Worm (Caenorhabditis elegans): ENCODE data around the gene R151.2.

R151.2 gene

ce11 chrIII:7179538-7180301, 30.0 kb upstream of the R151.2 start, which contains the start of the genes rps-14 and rpl-36:
Gene rps-14 (minus strand): TSS chrIII:7179588.
Gene rpl-36 (plus strand): TSS chrIII:7180251.
- TF ChIP-seq M03D4.4 (tag; optimal IDR thresholded peaks at IDR 0.05) (peak; percentile 66), unc-62 (GFP tag; optimal IDR thresholded peaks at IDR 0.05) (no peak), mep-1 (tag; optimal IDR thresholded peaks at IDR 0.05) (peak; percentile 91), ces-1 (GFP tag; optimal IDR thresholded peaks at IDR 0.05) (peak; percentile 41), lsy-2 (tag; optimal IDR thresholded peaks at IDR 0.05) (peak; percentile 86), sptf-1 (tag; optimal IDR thresholded peaks at IDR 0.05) (peak; percentile 57), nhr-2 (tag; optimal IDR thresholded peaks at IDR 0.05) (peak; percentile 16), nhr-237 (tag; optimal IDR thresholded peaks at IDR 0.05) (peak; percentile 92), elt-1 (tag; optimal IDR thresholded peaks at IDR 0.05; ENCODE audit: borderline replicate concordance, insufficient read depth) (no peak), ztf-11 (tag; optimal IDR thresholded peaks at IDR 0.05) (no peak), hlh-1 (tag; optimal IDR thresholded peaks at IDR 0.05) (peak; percentile 4), elt-3 (tag; optimal IDR thresholded peaks at IDR 0.05) (no peak), flh-1 (GFP tag; optimal IDR thresholded peaks at IDR 0.05) (no peak), ceh-39 (tag; optimal IDR thresholded peaks at IDR 0.05) (peak; percentile 76), ham-2 (GFP tag; optimal IDR thresholded peaks at IDR 0.05) (no peak), pha-4 (tag; optimal IDR thresholded peaks at IDR 0.05) (peak; percentile 86), lin-13 (tag; optimal IDR thresholded peaks at IDR 0.05) (peak; percentile 87), blmp-1 (tag; optimal IDR thresholded peaks at IDR 0.05) (peak; percentile 15)

- TF ChIP-seq nhr-76 (tag; optimal IDR thresholded peaks at IDR 0.05), result no peak
- TF ChIP-seq flh-1 (GFP tag; optimal IDR thresholded peaks at IDR 0.05), result no peak
- no peak for TF ChIP-seq ceh-83 (GFP tag; optimal IDR thresholded peaks at IDR 0.05)
Observed at ce11 chrIII:7180613-7181012, 29.2 kb upstream of the R151.2 start, which contains the start of gene ndab-2. Gene ndab-2 (plus strand): TSS chrIII:7180752.

ce11 chrIII:7181822-7182221, 27.9 kb upstream of the R151.2 start, which contains the start of gene epg-4:
Gene epg-4 (plus strand): TSS chrIII:7182167.
- TF ChIP-seq lsy-2 (tag; optimal IDR thresholded peaks at IDR 0.05) (peak; percentile 7), ceh-39 (tag; optimal IDR thresholded peaks at IDR 0.05) (no peak), sptf-1 (tag; optimal IDR thresholded peaks at IDR 0.05) (peak; percentile 41), nhr-12 (tag; optimal IDR thresholded peaks at IDR 0.05) (no peak), tbx-8 (GFP tag; optimal IDR thresholded peaks at IDR 0.05) (no peak), ztf-11 (tag; optimal IDR thresholded peaks at IDR 0.05) (no peak), sem-2 (GFP tag; optimal IDR thresholded peaks at IDR 0.05) (no peak), lin-32 (GFP tag; optimal IDR thresholded peaks at IDR 0.05) (no peak), flh-1 (GFP tag; optimal IDR thresholded peaks at IDR 0.05) (no peak), mep-1 (tag; optimal IDR thresholded peaks at IDR 0.05) (peak; percentile 67), mls-2 (tag; optimal IDR thresholded peaks at IDR 0.05) (peak; percentile 12), hlh-1 (tag; optimal IDR thresholded peaks at IDR 0.05) (peak; percentile 8)

- TF ChIP-seq unc-120 (tag; optimal IDR thresholded peaks at IDR 0.05; ENCODE audit: poor library complexity, severe bottlenecking), result no peak
- TF ChIP-seq ceh-39 (tag; optimal IDR thresholded peaks at IDR 0.05), result peak; percentile 24
- TF ChIP-seq lsy-2 (tag; optimal IDR thresholded peaks at IDR 0.05), result peak; percentile 70
- peak; percentile 69 for TF ChIP-seq ces-1 (GFP tag; optimal IDR thresholded peaks at IDR 0.05)
- TF ChIP-seq sptf-1 (tag; optimal IDR thresholded peaks at IDR 0.05), result peak; percentile 4
- peak; percentile 47 for TF ChIP-seq nhr-237 (tag; optimal IDR thresholded peaks at IDR 0.05)
- TF ChIP-seq pha-4 (tag; optimal IDR thresholded peaks at IDR 0.05), result peak; percentile 82
- no peak for TF ChIP-seq elt-1 (tag; optimal IDR thresholded peaks at IDR 0.05; ENCODE audit: borderline replicate concordance, insufficient read depth)
Observed at ce11 chrIII:7184022-7184421, 25.7 kb upstream of the R151.2 start, which contains the start of gene yju-2. Gene yju-2 (plus strand): TSS chrIII:7184336.

ce11 chrIII:7185473-7185872, 24.3 kb upstream of the R151.2 start, which contains the start of gene F37C12.14:
Gene F37C12.14 (minus strand): TSS chrIII:7185573.
- TF ChIP-seq pha-4 (tag; optimal IDR thresholded peaks at IDR 0.05) (no peak), nhr-237 (tag; optimal IDR thresholded peaks at IDR 0.05) (no peak), ham-2 (GFP tag; optimal IDR thresholded peaks at IDR 0.05) (no peak)

Measured in whole organism, mixed stage, embryonic.